Worm (Caenorhabditis elegans): ENCODE results near the gene ZK666.4.

The ZK666.4 gene

ce11 chrII:10456979-10457378 lies 20.1 kb upstream of the ZK666.4 start, which contains the start of gene ZK673.11:
ZK673.11 (plus strand) TSS chrII:10457279.
- no peak for TF ChIP-seq Y48G9A.11 (GFP tag; IDR thresholded peaks at IDR 0.05)
- peak; percentile 79 for TF ChIP-seq aha-1 (tag)

DNA sequence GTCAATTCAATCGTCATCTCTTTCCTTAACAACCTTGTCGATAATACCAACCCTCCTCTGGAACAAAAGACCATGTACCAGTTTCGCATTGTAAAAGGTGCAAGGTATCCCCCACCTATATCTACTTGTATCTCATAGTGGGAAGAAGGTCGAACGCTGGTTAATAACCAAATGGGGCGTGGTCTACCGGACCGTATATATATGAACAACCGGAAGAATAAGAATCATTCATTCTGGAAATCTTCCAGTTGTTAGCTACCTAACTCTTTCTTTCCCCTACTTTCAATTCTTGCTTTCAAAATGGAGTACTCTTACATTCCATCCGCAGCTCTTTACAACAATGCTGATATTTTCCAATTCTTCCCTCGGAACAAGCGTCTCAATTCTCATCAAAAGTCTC lies 15.9 kb upstream of the ZK666.4 start, which contains the start of gene ZK673.5:
Gene ZK673.5 (plus strand): TSS at position 301 of the 400 bp plus-strand sequence.
- TF ChIP-seq ceh-62 (tag; optimal IDR thresholded peaks at IDR 0.05) (no peak), nhr-77 (tag; optimal IDR thresholded peaks at IDR 0.05) (no peak), madf-5 (GFP tag; IDR thresholded peaks at IDR 0.05) (no peak), ZK337.2 (GFP tag; IDR thresholded peaks at IDR 0.05) (no peak), pqm-1 (tag; optimal IDR thresholded peaks at IDR 0.05) (no peak), ama-1 (optimal IDR thresholded peaks at IDR 0.05) (no peak), ceh-44 (GFP tag; IDR thresholded peaks at IDR 0.05) (no peak), hlh-11 (tag; optimal IDR thresholded peaks at IDR 0.05) (no peak), zfp-3 (GFP tag; conservative IDR thresholded peaks at IDR 0.05) (no peak), nhr-41 (GFP tag; IDR thresholded peaks at IDR 0.05) (no peak), lin-15B (tag; optimal IDR thresholded peaks at IDR 0.05) (no peak), jun-1 (tag; optimal IDR thresholded peaks at IDR 0.05) (no peak)

- TF ChIP-seq F37D6.2 (tag; optimal IDR thresholded peaks at IDR 0.05), result no peak
- no peak for TF ChIP-seq daf-19 (GFP tag; conservative IDR thresholded peaks at IDR 0.05)
- no peak for TF ChIP-seq lin-13 (GFP tag; optimal IDR thresholded peaks at IDR 0.05)
- TF ChIP-seq ceh-28 (tag; optimal IDR thresholded peaks at IDR 0.05), result no peak
- TF ChIP-seq pha-4 (GFP tag; IDR thresholded peaks at IDR 0.05), result no peak
- no peak for TF ChIP-seq pha-4 (tag; optimal IDR thresholded peaks at IDR 0.05)
- no peak for TF ChIP-seq lir-3 (tag; optimal IDR thresholded peaks at IDR 0.05)
- no peak for TF ChIP-seq mdl-1 (tag; optimal IDR thresholded peaks at IDR 0.05)
- no peak for TF ChIP-seq madf-9 (GFP tag; conservative IDR thresholded peaks at IDR 0.05)
- TF ChIP-seq hlh-11 (tag; optimal IDR thresholded peaks at IDR 0.05), result no peak
- TF ChIP-seq ama-1 (optimal IDR thresholded peaks at IDR 0.05), result no peak
- no peak for TF ChIP-seq zip-2 (tag; optimal IDR thresholded peaks at IDR 0.05)
- no peak for TF ChIP-seq arid-1 (GFP tag; conservative IDR thresholded peaks at IDR 0.05)
- TF ChIP-seq T20F7.1 (GFP tag; optimal IDR thresholded peaks at IDR 0.05), result no peak
- TF ChIP-seq F26F4.8 (GFP tag; conservative IDR thresholded peaks at IDR 0.05), result no peak
- no peak for TF ChIP-seq F44E2.7 (GFP tag; IDR thresholded peaks at IDR 0.05)
- no peak for TF ChIP-seq attf-4 (tag; optimal IDR thresholded peaks at IDR 0.05)
- no peak for TF ChIP-seq fos-1 (tag; optimal IDR thresholded peaks at IDR 0.05)
- no peak for TF ChIP-seq ZK337.2 (GFP tag; IDR thresholded peaks at IDR 0.05)
Measured at ce11 chrII:10464230-10464920, 12.7 kb upstream of the ZK666.4 start, which contains the start of the genes ZK673.6 and sdz-37. ZK673.6 (minus strand) TSS chrII:10464330. sdz-37 (plus strand) TSS chrII:10464870.

ce11 chrII:10466552-10466951 lies 10.5 kb upstream of the ZK666.4 start, which contains the start of gene tnc-2:
tnc-2 (plus strand) TSS chrII:10466852.
- TF ChIP-seq Y48G9A.11 (GFP tag; IDR thresholded peaks at IDR 0.05), result no peak

DNA sequence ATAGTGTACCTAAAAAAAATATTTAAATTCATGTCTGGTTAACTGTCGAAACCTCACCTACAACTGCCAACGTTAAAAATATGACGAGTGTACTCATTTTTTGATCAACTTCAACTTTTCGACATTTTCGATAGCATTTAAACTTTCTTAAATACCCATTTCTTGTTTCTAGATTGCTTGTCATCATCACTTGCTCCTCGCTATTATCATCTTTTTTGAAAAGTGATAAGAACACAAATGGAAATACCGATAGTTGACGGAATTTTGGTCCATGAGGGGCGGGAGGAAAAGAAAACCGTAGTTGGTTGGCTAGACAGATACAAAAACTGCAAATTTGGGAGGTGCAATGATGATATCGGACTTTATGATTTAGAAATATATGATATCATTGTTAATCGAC lies 6.9 kb upstream of the ZK666.4 start, which contains the start of gene clec-143:
Gene clec-143 (minus strand): TSS at position 139 of the 400 bp plus-strand sequence.
- TF ChIP-seq ztf-7 (tag; optimal IDR thresholded peaks at IDR 0.05), result no peak
- TF ChIP-seq pqm-1 (tag; optimal IDR thresholded peaks at IDR 0.05), result peak; percentile 88
- TF ChIP-seq zfp-3 (GFP tag; conservative IDR thresholded peaks at IDR 0.05), result no peak
- TF ChIP-seq F37D6.2 (tag; optimal IDR thresholded peaks at IDR 0.05), result no peak
- no peak for TF ChIP-seq ceh-62 (tag; optimal IDR thresholded peaks at IDR 0.05)
- no peak for TF ChIP-seq unc-130 (GFP tag; optimal IDR thresholded peaks at IDR 0.05)
- no peak for TF ChIP-seq skn-1 (tag; optimal IDR thresholded peaks at IDR 0.05)
- peak; percentile 45 for TF ChIP-seq nhr-28 (tag; optimal IDR thresholded peaks at IDR 0.05)
- TF ChIP-seq ceh-28 (tag; optimal IDR thresholded peaks at IDR 0.05), result no peak
- no peak for TF ChIP-seq mdt-29 (GFP tag; IDR thresholded peaks at IDR 0.05)
- no peak for TF ChIP-seq aly-2 (tag; optimal IDR thresholded peaks at IDR 0.05)
- no peak for TF ChIP-seq jun-1 (tag; optimal IDR thresholded peaks at IDR 0.05)
- peak in 1 of 2 experiments; percentile 67 for TF ChIP-seq unc-62 (GFP tag; optimal IDR thresholded peaks at IDR 0.05 in 1 of 2)
- no peak for TF ChIP-seq unc-62 (tag; optimal IDR thresholded peaks at IDR 0.05)
- no peak for TF ChIP-seq dpl-1 (GFP tag; optimal IDR thresholded peaks at IDR 0.05)
- TF ChIP-seq tag-97 (GFP tag; IDR thresholded peaks at IDR 0.05), result no peak
- TF ChIP-seq spr-1 (tag; optimal IDR thresholded peaks at IDR 0.05), result no peak
